Worm (Caenorhabditis elegans): ENCODE data around the gene hlh-13.
A peak's percentile ranks its signal among the peaks of the same experiment; 100 is the strongest.

Gene hlh-13

ce11 chrX:4222779-4223387 is 26.2 kb upstream of the hlh-13 start:
- TF ChIP-seq mml-1 (tag; optimal IDR thresholded peaks at IDR 0.05): no peak
- TF ChIP-seq nfya-1 (tag; optimal IDR thresholded peaks at IDR 0.05; ENCODE audit: insufficient read depth): peak; percentile 75
- TF ChIP-seq hmg-11 (tag; optimal IDR thresholded peaks at IDR 0.05): peak; percentile 97
- peak; percentile 47 for TF ChIP-seq mdl-1 (tag; optimal IDR thresholded peaks at IDR 0.05)
- TF ChIP-seq nhr-237 (tag; optimal IDR thresholded peaks at IDR 0.05): no peak
- peak; percentile 62 for TF ChIP-seq ama-1 (optimal IDR thresholded peaks at IDR 0.05)
- TF ChIP-seq nhr-76 (tag; optimal IDR thresholded peaks at IDR 0.05): no peak
- TF ChIP-seq skn-1 (tag; optimal IDR thresholded peaks at IDR 0.05): no peak
- peak; percentile 70 for TF ChIP-seq nhr-43 (tag; optimal IDR thresholded peaks at IDR 0.05; ENCODE audit: poor library complexity, severe bottlenecking)
- peak; percentile 5 for TF ChIP-seq pqm-1 (tag; optimal IDR thresholded peaks at IDR 0.05)
- peak; percentile 80 for TF ChIP-seq nhr-23 (tag; optimal IDR thresholded peaks at IDR 0.05)
- no peak for TF ChIP-seq unc-39 (tag; optimal IDR thresholded peaks at IDR 0.05)
- peak; percentile 54 for TF ChIP-seq ceh-82 (tag; optimal IDR thresholded peaks at IDR 0.05)
- peak; percentile 73 for TF ChIP-seq ceh-28 (tag; optimal IDR thresholded peaks at IDR 0.05)
- peak; percentile 82 for TF ChIP-seq tbx-2 (tag; optimal IDR thresholded peaks at IDR 0.05)
- peak; percentile 66 for TF ChIP-seq elt-2 (tag; optimal IDR thresholded peaks at IDR 0.05)
- peak; percentile 51 for TF ChIP-seq R02D3.7 (tag; optimal IDR thresholded peaks at IDR 0.05)
- no peak for TF ChIP-seq ceh-16 (tag; optimal IDR thresholded peaks at IDR 0.05)
- peak; percentile 85 for TF ChIP-seq lsy-12 (tag; optimal IDR thresholded peaks at IDR 0.05)
- peak; percentile 85 for TF ChIP-seq nhr-25 (tag; optimal IDR thresholded peaks at IDR 0.05)
- TF ChIP-seq elt-1 (tag; optimal IDR thresholded peaks at IDR 0.05): peak; percentile 32
- peak; percentile 51 for TF ChIP-seq snpc-4 (tag; optimal IDR thresholded peaks at IDR 0.05)
- peak; percentile 64 for TF ChIP-seq jun-1 (tag; optimal IDR thresholded peaks at IDR 0.05)
- peak; percentile 54 for TF ChIP-seq aly-2 (tag; optimal IDR thresholded peaks at IDR 0.05)
- TF ChIP-seq zag-1 (tag; optimal IDR thresholded peaks at IDR 0.05): peak; percentile 78

ce11 chrX:4235752-4236151 is 13.3 kb upstream of the hlh-13 start, which contains the start of gene rab-37:
rab-37 (minus strand) TSS chrX:4235852.
- TF ChIP-seq pqm-1 (tag; optimal IDR thresholded peaks at IDR 0.05) (no peak), tbx-2 (tag; optimal IDR thresholded peaks at IDR 0.05) (no peak), elt-3 (tag; optimal IDR thresholded peaks at IDR 0.05) (no peak), fkh-10 (GFP tag; optimal IDR thresholded peaks at IDR 0.05) (no peak), lin-39 (tag; optimal IDR thresholded peaks at IDR 0.05) (no peak), nhr-237 (tag; optimal IDR thresholded peaks at IDR 0.05) (no peak), lin-15B (tag; optimal IDR thresholded peaks at IDR 0.05) (no peak), ztf-11 (tag; optimal IDR thresholded peaks at IDR 0.05) (no peak), nfya-1 (tag; optimal IDR thresholded peaks at IDR 0.05; ENCODE audit: insufficient read depth) (no peak), eor-1 (tag; optimal IDR thresholded peaks at IDR 0.05) (no peak), egl-27 (tag; optimal IDR thresholded peaks at IDR 0.05) (no peak), R02D3.7 (tag; optimal IDR thresholded peaks at IDR 0.05) (no peak), fkh-2 (tag; optimal IDR thresholded peaks at IDR 0.05) (no peak), nhr-76 (tag; optimal IDR thresholded peaks at IDR 0.05) (no peak), ztf-4 (tag; optimal IDR thresholded peaks at IDR 0.05) (no peak), ceh-16 (tag; optimal IDR thresholded peaks at IDR 0.05) (no peak), ceh-82 (tag; optimal IDR thresholded peaks at IDR 0.05) (no peak), elt-2 (tag; optimal IDR thresholded peaks at IDR 0.05) (no peak), nhr-11 (tag; optimal IDR thresholded peaks at IDR 0.05) (no peak)

ce11 chrX:4238971-4239370 is 10.1 kb upstream of the hlh-13 start:
- no peak for TF ChIP-seq unc-62 (GFP tag; optimal IDR thresholded peaks at IDR 0.05)
- peak; percentile 45 for TF ChIP-seq fkh-10 (GFP tag; optimal IDR thresholded peaks at IDR 0.05)

- TF ChIP-seq zag-1 (tag; optimal IDR thresholded peaks at IDR 0.05) (no peak), mdl-1 (tag; optimal IDR thresholded peaks at IDR 0.05) (no peak), nhr-28 (tag; optimal IDR thresholded peaks at IDR 0.05) (no peak), ceh-28 (tag; optimal IDR thresholded peaks at IDR 0.05) (no peak), nhr-43 (tag; optimal IDR thresholded peaks at IDR 0.05; ENCODE audit: poor library complexity, severe bottlenecking) (peak; percentile 38), ztf-11 (tag; optimal IDR thresholded peaks at IDR 0.05) (no peak), lsy-12 (tag; optimal IDR thresholded peaks at IDR 0.05) (no peak), eor-1 (tag; optimal IDR thresholded peaks at IDR 0.05) (no peak), nhr-76 (tag; optimal IDR thresholded peaks at IDR 0.05) (no peak), unc-39 (tag; optimal IDR thresholded peaks at IDR 0.05) (no peak), fos-1 (tag; optimal IDR thresholded peaks at IDR 0.05) (no peak), elt-3 (tag; optimal IDR thresholded peaks at IDR 0.05) (no peak), nfya-1 (tag; optimal IDR thresholded peaks at IDR 0.05; ENCODE audit: insufficient read depth) (no peak), daf-12 (tag; optimal IDR thresholded peaks at IDR 0.05) (no peak), pha-4 (tag; optimal IDR thresholded peaks at IDR 0.05) (peak; percentile 9), ZK546.5 (tag; optimal IDR thresholded peaks at IDR 0.05) (no peak), lin-15B (tag; optimal IDR thresholded peaks at IDR 0.05) (no peak), ceh-16 (tag; optimal IDR thresholded peaks at IDR 0.05) (no peak), mml-1 (tag; optimal IDR thresholded peaks at IDR 0.05) (no peak), unc-62 (GFP tag; optimal IDR thresholded peaks at IDR 0.05) (no peak), R02D3.7 (tag; optimal IDR thresholded peaks at IDR 0.05) (no peak), aly-2 (tag; optimal IDR thresholded peaks at IDR 0.05) (no peak), nhr-25 (tag; optimal IDR thresholded peaks at IDR 0.05) (no peak), elt-1 (tag; optimal IDR thresholded peaks at IDR 0.05) (no peak), nhr-12 (tag; optimal IDR thresholded peaks at IDR 0.05) (no peak), pqm-1 (tag; optimal IDR thresholded peaks at IDR 0.05) (peak; percentile 37), ztf-4 (tag; optimal IDR thresholded peaks at IDR 0.05) (no peak), nhr-11 (tag; optimal IDR thresholded peaks at IDR 0.05) (no peak), elt-2 (tag; optimal IDR thresholded peaks at IDR 0.05) (peak; percentile 42), hmg-11 (tag; optimal IDR thresholded peaks at IDR 0.05) (no peak)
These were observed 4.4 kb upstream of the hlh-13 start for ce11 chrX:4244489-4245123.

All from whole organism, L3 larva.